Worm (Caenorhabditis elegans) whole organism, late embryonic: ENCODE measurements around the gene F01F1.11.

Source experiments
- C08G9.2 ChIP-seq: sonication (generic microtip); optimal IDR thresholded peaks from 2 replicates; lab custom pipeline; 2016; ENCODE audit warnings: mild to moderate bottlenecking, missing genetic modification characterization, moderate library complexity, missing compliant biosample characterization
- K02D7.2 ChIP-seq: sonication (generic microtip); optimal IDR thresholded peaks from 2 replicates; lab custom pipeline; 2017; ENCODE audit warnings: mild to moderate bottlenecking, missing genetic modification characterization, missing compliant biosample characterization
- Y22D7AL.16 ChIP-seq: sonication (generic microtip); optimal IDR thresholded peaks from 2 replicates; lab custom pipeline; 2016; ENCODE audit warnings: missing genetic modification characterization, missing compliant biosample characterization
- ahr-1 ChIP-seq: sonication (generic microtip); optimal IDR thresholded peaks from 2 replicates; lab custom pipeline; 2016; ENCODE audit warnings: missing genetic modification characterization, missing compliant biosample characterization
- ama-1 ChIP-seq: fragments of 150-350 bp; optimal IDR thresholded peaks from 2 replicates; lab custom pipeline; 2014
- ceh-22 ChIP-seq: sonication (generic microtip); optimal IDR thresholded peaks from 2 replicates; lab custom pipeline; 2017; ENCODE audit warnings: missing biosample characterization, missing genetic modification characterization
- ceh-24 ChIP-seq: sonication (generic microtip); optimal IDR thresholded peaks from 2 replicates; lab custom pipeline; 2016; ENCODE audit warnings: mild to moderate bottlenecking, missing genetic modification characterization, missing compliant biosample characterization
- ceh-30 ChIP-seq: fragments of 150-350 bp; optimal IDR thresholded peaks from 2 replicates; lab custom pipeline; 2014; ENCODE audit warnings: missing biosample characterization, missing genetic modification characterization
- ceh-45 ChIP-seq: fragments of 200-800 bp; sonication (Bioruptor generic); IDR thresholded peaks from 2 replicates; pipeline ENCODE4 v1.3.6; 2022; ENCODE audit warnings: missing genetic modification reagents, missing genetic modification characterization, missing compliant biosample characterization
- ceh-48 ChIP-seq: sonication (generic microtip); optimal IDR thresholded peaks from 2 replicates; lab custom pipeline; 2016; ENCODE audit warnings: missing genetic modification characterization, inconsistent platforms, missing compliant biosample characterization
- ceh-9 ChIP-seq: sonication (generic microtip); optimal IDR thresholded peaks from 2 replicates; lab custom pipeline; 2016; ENCODE audit warnings: mild to moderate bottlenecking, missing genetic modification characterization, inconsistent platforms, missing compliant biosample characterization
- dmd-4 ChIP-seq: sonication (generic microtip); optimal IDR thresholded peaks from 2 replicates; lab custom pipeline; 2016; ENCODE audit warnings: borderline replicate concordance, missing genetic modification characterization, missing compliant biosample characterization
- elt-2 ChIP-seq: sonication (generic microtip); optimal IDR thresholded peaks from 2 replicates; lab custom pipeline; 2016; ENCODE audit warnings: missing genetic modification reagents, missing genetic modification characterization, missing compliant biosample characterization
- elt-4 ChIP-seq: sonication (generic microtip); optimal IDR thresholded peaks from 2 replicates; lab custom pipeline; 2016; ENCODE audit warnings: missing genetic modification characterization, missing compliant biosample characterization
- ets-4 ChIP-seq: sonication (generic microtip); optimal IDR thresholded peaks from 2 replicates; lab custom pipeline; 2016; ENCODE audit warnings: missing genetic modification characterization, missing compliant biosample characterization
- eyg-1 ChIP-seq: sonication (generic microtip); optimal IDR thresholded peaks from 2 replicates; lab custom pipeline; 2016; ENCODE audit warnings: missing genotype, missing genetic modification characterization, missing compliant biosample characterization
- fkh-10 ChIP-seq: fragments of 150-350 bp; optimal IDR thresholded peaks from 2 replicates; lab custom pipeline; 2014; ENCODE audit warnings: missing biosample characterization, missing genetic modification reagents, missing genetic modification characterization
- fkh-6 ChIP-seq: sonication (generic microtip); optimal IDR thresholded peaks from 2 replicates; lab custom pipeline; 2016; ENCODE audit warnings: missing genetic modification characterization, missing compliant biosample characterization
- gmeb-2 ChIP-seq: sonication (generic microtip); optimal IDR thresholded peaks from 2 replicates; lab custom pipeline; 2016; ENCODE audit warnings: missing genetic modification characterization, inconsistent platforms, missing compliant biosample characterization
- hlh-13 ChIP-seq: fragments of 200-800 bp; sonication (Bioruptor generic); optimal IDR thresholded peaks from 2 replicates; lab custom pipeline; 2018; ENCODE audit warnings: mild to moderate bottlenecking, missing genetic modification characterization, missing compliant biosample characterization
- hlh-15 ChIP-seq: sonication (generic microtip); optimal IDR thresholded peaks from 2 replicates; lab custom pipeline; 2016; ENCODE audit warnings: missing genetic modification characterization, missing compliant biosample characterization
- hlh-30 ChIP-seq: sonication (generic microtip); optimal IDR thresholded peaks from 2 replicates; lab custom pipeline; 2017; ENCODE audit warnings: antibody characterized with exemption, missing genetic modification characterization, missing compliant biosample characterization; ENCODE audit not compliant: insufficient read depth
- hlh-6 ChIP-seq: sonication (generic microtip); optimal IDR thresholded peaks from 2 replicates; lab custom pipeline; 2016; ENCODE audit warnings: missing genotype, missing genetic modification characterization, missing compliant biosample characterization
- hlh-8 ChIP-seq: sonication (generic microtip); optimal IDR thresholded peaks from 2 replicates; lab custom pipeline; 2016; ENCODE audit warnings: missing genotype, missing genetic modification characterization, missing compliant biosample characterization
- madf-2 ChIP-seq: sonication (generic microtip); optimal IDR thresholded peaks from 2 replicates; lab custom pipeline; 2017; ENCODE audit warnings: missing genetic modification characterization, missing compliant biosample characterization
- nfya-1 ChIP-seq: sonication (generic microtip); optimal IDR thresholded peaks from 2 replicates; lab custom pipeline; 2017; ENCODE audit warnings: missing genetic modification characterization, mild to moderate bottlenecking, missing compliant biosample characterization, antibody characterized with exemption, moderate library complexity
- nhr-232 ChIP-seq: sonication (generic microtip); optimal IDR thresholded peaks from 2 replicates; lab custom pipeline; 2016; ENCODE audit warnings: missing genetic modification characterization, missing compliant biosample characterization
- pag-3 ChIP-seq: sonication (generic microtip); optimal IDR thresholded peaks from 2 replicates; lab custom pipeline; 2016; ENCODE audit warnings: missing compliant biosample characterization, missing genetic modification characterization, borderline replicate concordance
- ref-2 ChIP-seq: sonication (generic microtip); optimal IDR thresholded peaks from 2 replicates; lab custom pipeline; 2016; ENCODE audit warnings: missing genetic modification characterization, missing compliant biosample characterization
- sdc-2 ChIP-seq: sonication (generic microtip); optimal IDR thresholded peaks from 2 replicates; lab custom pipeline; 2016; ENCODE audit warnings: missing genotype, missing genetic modification characterization, missing compliant biosample characterization
- tbx-2 ChIP-seq: sonication (generic microtip); optimal IDR thresholded peaks from 2 replicates; lab custom pipeline; 2016; ENCODE audit warnings: missing genetic modification characterization, missing compliant biosample characterization
- tbx-7 ChIP-seq: sonication (generic microtip); optimal IDR thresholded peaks from 2 replicates; lab custom pipeline; 2016; ENCODE audit warnings: missing genotype, missing genetic modification characterization, missing compliant biosample characterization
- unc-3 ChIP-seq, 2 experiments: fragments of 200-800 bp in 1 of 2; sonication (Bioruptor generic) in 1 of 2; sonication (generic microtip) in 1 of 2; conservative IDR thresholded peaks in 1 of 2; optimal IDR thresholded peaks in 1 of 2; 2 replicates each; pipeline versions ENCODE4 v1.3.6 to Lab custom; 2016 to 2022; ENCODE audit warnings: missing compliant biosample characterization in 2 of 2, missing genetic modification characterization in 2 of 2, missing genetic modification reagents in 1 of 2
- unc-55 ChIP-seq: sonication (generic microtip); optimal IDR thresholded peaks from 2 replicates; lab custom pipeline; 2017; ENCODE audit warnings: missing biosample characterization, missing genetic modification reagents, missing genetic modification characterization
- zip-5 ChIP-seq: sonication (generic microtip); optimal IDR thresholded peaks from 2 replicates; lab custom pipeline; 2016; ENCODE audit warnings: missing genetic modification characterization, missing compliant biosample characterization

Gene F01F1.11

ce11 chrIII:5914717-5915116 is 43.0 kb upstream of the F01F1.11 start:
- TF ChIP-seq madf-2 (tag; lab: Kevin White, UChicago) (no peak), unc-3 (GFP tag; conservative IDR thresholded peaks at IDR 0.05; lab: Robert Waterston, UW) (no peak), unc-3 (tag; optimal IDR thresholded peaks at IDR 0.05; lab: Kevin White, UChicago) (no peak), hlh-13 (GFP tag; lab: Kevin White, UChicago) (no peak), ceh-24 (no peak), hlh-8 (tag; lab: Kevin White, UChicago) (no peak), nfya-1 (peak; percentile 55), elt-2 (tag; lab: Kevin White, UChicago) (peak; percentile 5), sdc-2 (tag; lab: Kevin White, UChicago) (no peak), K02D7.2 (no peak), fkh-10 (GFP tag; lab: Kevin White, UChicago) (no peak), ceh-45 (GFP tag; lab: Robert Waterston, UW) (no peak), elt-4 (tag; lab: Kevin White, UChicago) (no peak)

ce11 chrIII:5908408-5908807 is 36.7 kb upstream of the F01F1.11 start, which contains the start of gene C28H8.3:
C28H8.3 (plus strand) TSS chrIII:5908700.
- TF ChIP-seq hlh-15 (tag; lab: Kevin White, UChicago): no peak
- TF ChIP-seq ref-2 (tag; lab: Kevin White, UChicago): no peak
- no peak for TF ChIP-seq ceh-30 (tag; lab: Kevin White, UChicago)
- no peak for TF ChIP-seq Y22D7AL.16
- no peak for TF ChIP-seq sdc-2 (tag; lab: Kevin White, UChicago)
- TF ChIP-seq unc-3 (GFP tag; conservative IDR thresholded peaks at IDR 0.05; lab: Robert Waterston, UW): no peak
- no peak for TF ChIP-seq unc-3 (tag; optimal IDR thresholded peaks at IDR 0.05; lab: Kevin White, UChicago)
- TF ChIP-seq tbx-7 (tag; lab: Kevin White, UChicago): no peak
- TF ChIP-seq hlh-30: no peak
- TF ChIP-seq nhr-232 (tag; lab: Kevin White, UChicago): no peak
- no peak for TF ChIP-seq ahr-1 (tag; lab: Kevin White, UChicago)

- TF ChIP-seq fkh-10 (GFP tag; lab: Kevin White, UChicago): no peak
- TF ChIP-seq pag-3 (tag; lab: Kevin White, UChicago): no peak
- TF ChIP-seq C08G9.2 (tag; lab: Kevin White, UChicago): no peak
- TF ChIP-seq ahr-1 (tag; lab: Kevin White, UChicago): no peak
- no peak for TF ChIP-seq madf-2 (tag; lab: Kevin White, UChicago)
- no peak for TF ChIP-seq ceh-9 (tag; lab: Kevin White, UChicago)
- TF ChIP-seq ceh-22 (tag; lab: Kevin White, UChicago): no peak
- no peak for TF ChIP-seq ref-2 (tag; lab: Kevin White, UChicago)
- no peak for TF ChIP-seq unc-3 (GFP tag; conservative IDR thresholded peaks at IDR 0.05; lab: Robert Waterston, UW)
- TF ChIP-seq unc-3 (tag; optimal IDR thresholded peaks at IDR 0.05; lab: Kevin White, UChicago): no peak
- TF ChIP-seq eyg-1: no peak
- TF ChIP-seq ets-4 (tag; lab: Kevin White, UChicago): no peak
- TF ChIP-seq Y22D7AL.16: no peak
- TF ChIP-seq zip-5: no peak
- TF ChIP-seq sdc-2 (tag; lab: Kevin White, UChicago): no peak
- TF ChIP-seq gmeb-2 (tag; lab: Kevin White, UChicago): no peak
- TF ChIP-seq hlh-6: no peak
- TF ChIP-seq tbx-2 (tag; lab: Kevin White, UChicago): no peak
- TF ChIP-seq dmd-4 (tag; lab: Kevin White, UChicago): no peak
These were observed 35.1 kb upstream of the F01F1.11 start, which contains the start of gene erd-2.2 for ce11 chrIII:5906749-5907148. erd-2.2 (plus strand) TSS chrIII:5907049.

ce11 chrIII:5906059-5906458 is 34.4 kb upstream of the F01F1.11 start, which contains the start of gene dpff-1:
dpff-1 (minus strand) TSS chrIII:5906346.
- TF ChIP-seq fkh-6 (tag; lab: Kevin White, UChicago) (no peak), ceh-48 (tag; lab: Kevin White, UChicago) (peak; percentile 85), unc-55 (GFP tag; lab: Kevin White, UChicago) (no peak), ama-1 (no peak), dmd-4 (tag; lab: Kevin White, UChicago) (no peak)
- TF ChIP-seq, all 69 proteins: peak for 1
